Fruit fly (Drosophila melanogaster): ENCODE data around the gene Mulk.

Gene Mulk

dm6 chr2L:10311822-10312221 is 42.0 kb downstream of the Mulk start (continued):
- TF ChIP-seq Neu2 (GFP tag; optimal IDR thresholded peaks at IDR 0.05; ENCODE audit: borderline replicate concordance) (no peak), CG9437 (GFP tag; optimal IDR thresholded peaks at IDR 0.05) (no peak), CG7987 (GFP tag; optimal IDR thresholded peaks at IDR 0.05) (no peak), CG13123 (GFP tag; optimal IDR thresholded peaks at IDR 0.05) (no peak), klu (GFP tag; IDR thresholded peaks at IDR 0.05) (no peak), tgo (GFP tag; IDR thresholded peaks at IDR 0.05) (no peak), CG9817 (tag; optimal IDR thresholded peaks at IDR 0.05) (no peak), knrl (GFP tag; IDR thresholded peaks at IDR 0.05; ENCODE audit: partially characterized antibody) (no peak), hb (GFP tag; IDR thresholded peaks at IDR 0.05; ENCODE audit: partially characterized antibody) (no peak), CG12071 (GFP tag; optimal IDR thresholded peaks at IDR 0.05) (no peak), Rfx (GFP tag; IDR thresholded peaks at IDR 0.05) (no peak), CG14050 (GFP tag; IDR thresholded peaks at IDR 0.05) (no peak), Doc3 (GFP tag; IDR thresholded peaks at IDR 0.05; ENCODE audit: partially characterized antibody) (no peak), CG6654 (GFP tag; optimal IDR thresholded peaks at IDR 0.05) (no peak), pb (GFP tag; optimal IDR thresholded peaks at IDR 0.05) (no peak), CG18476 (GFP tag; optimal IDR thresholded peaks at IDR 0.05) (no peak), Hand (GFP tag; optimal IDR thresholded peaks at IDR 0.05) (no peak), CG14965 (GFP tag; optimal IDR thresholded peaks at IDR 0.05; ENCODE audit: borderline replicate concordance) (no peak), CG13775 (GFP tag; optimal IDR thresholded peaks at IDR 0.05) (no peak), dm (GFP tag; optimal IDR thresholded peaks at IDR 0.05) (no peak), PHDP (tag; optimal IDR thresholded peaks at IDR 0.05) (no peak), crol (GFP tag; IDR thresholded peaks at IDR 0.05) (no peak), sr (GFP tag; IDR thresholded peaks at IDR 0.05) (no peak), CG10274 (GFP tag; optimal IDR thresholded peaks at IDR 0.05) (no peak), insv (GFP tag; optimal IDR thresholded peaks at IDR 0.05) (no peak), CG30403 (GFP tag; optimal IDR thresholded peaks at IDR 0.05) (no peak), CG11085 (GFP tag; IDR thresholded peaks at IDR 0.05) (no peak), CG2889 (GFP tag; IDR thresholded peaks at IDR 0.05) (no peak), CG1647 (GFP tag; optimal IDR thresholded peaks at IDR 0.05) (no peak), sug (tag; optimal IDR thresholded peaks at IDR 0.05) (peak; percentile 12), CG3281 (GFP tag; optimal IDR thresholded peaks at IDR 0.05) (no peak), CG7786 (GFP tag; optimal IDR thresholded peaks at IDR 0.05) (no peak), CG14860 (GFP tag; IDR thresholded peaks at IDR 0.05; ENCODE audit: partially characterized antibody) (no peak), nmo (GFP tag; optimal IDR thresholded peaks at IDR 0.05) (peak; percentile 9), CG18262 (tag; optimal IDR thresholded peaks at IDR 0.05) (no peak), maf-S (GFP tag; optimal IDR thresholded peaks at IDR 0.05) (no peak), ap (GFP tag; IDR thresholded peaks at IDR 0.05) (no peak), CG4404 (GFP tag; IDR thresholded peaks at IDR 0.05) (no peak), CG18011 (GFP tag; optimal IDR thresholded peaks at IDR 0.05) (no peak), Dfd (GFP tag; optimal IDR thresholded peaks at IDR 0.05) (no peak), chif (GFP tag; optimal IDR thresholded peaks at IDR 0.05) (no peak), CG17802 (tag; optimal IDR thresholded peaks at IDR 0.05) (peak; percentile 34), CG10209 (GFP tag; optimal IDR thresholded peaks at IDR 0.05) (no peak), pfk (GFP tag; optimal IDR thresholded peaks at IDR 0.05) (peak; percentile 95), E2f2 (GFP tag; IDR thresholded peaks at IDR 0.05) (peak; percentile 31), CG10267 (tag; optimal IDR thresholded peaks at IDR 0.05) (peak; percentile 5), Myb (GFP tag; optimal IDR thresholded peaks at IDR 0.05) (peak; percentile 90), cwo (GFP tag; optimal IDR thresholded peaks at IDR 0.05) (no peak), crp (GFP tag; optimal IDR thresholded peaks at IDR 0.05) (peak in 1 of 2 experiments; percentile 60), CG17359 (tag; optimal IDR thresholded peaks at IDR 0.05) (no peak), ci (GFP tag; IDR thresholded peaks at IDR 0.05) (no peak)

Measured in whole organism, embryonic.